ENCODE assay signal across 1 fruit fly cellular context in genomic region chrX:14923277-14924019, dm6.
TF ChIP-seq lines count a peak whose summit lies in the region.

CG9503 (minus strand) TSS chrX:14923493.

TF ChIP-seq in whole organism, embryonic, 481 proteins besides CTCF, POLR2A, EP300 and RAD21 (continued from another document):
- TF ChIP-seq CG1233 (GFP tag; optimal IDR thresholded peaks at IDR 0.05; lab: Kevin White, UChicago) = no peak
- TF ChIP-seq Jarid2 (GFP tag; optimal IDR thresholded peaks at IDR 0.05; lab: Kevin White, UChicago) = peak; percentile 67
- no peak for TF ChIP-seq CG18262 (tag; optimal IDR thresholded peaks at IDR 0.05; lab: Kevin White, UChicago)
- TF ChIP-seq Blimp-1 (GFP tag; optimal IDR thresholded peaks at IDR 0.05; lab: Kevin White, UChicago) = peak; percentile 74
- TF ChIP-seq ara (GFP tag; IDR thresholded peaks at IDR 0.05; lab: Robert Waterston, UW) = no peak
- no peak for TF ChIP-seq CG9797 (GFP tag; optimal IDR thresholded peaks at IDR 0.05; lab: Kevin White, UChicago)
- TF ChIP-seq CG30020 (tag; optimal IDR thresholded peaks at IDR 0.05; lab: Kevin White, UChicago) = no peak
- no peak for TF ChIP-seq maf-S (GFP tag; optimal IDR thresholded peaks at IDR 0.05; lab: Kevin White, UChicago)
- TF ChIP-seq CG10366 (GFP tag; IDR thresholded peaks at IDR 0.05; lab: Robert Waterston, UW) = no peak
- TF ChIP-seq CG4854 (GFP tag; optimal IDR thresholded peaks at IDR 0.05; lab: Kevin White, UChicago) = no peak
- TF ChIP-seq CG10274 (GFP tag; optimal IDR thresholded peaks at IDR 0.05; lab: Kevin White, UChicago) = no peak
- peak in 1 of 2 experiments; percentile 50 for TF ChIP-seq Trl (optimal IDR thresholded peaks at IDR 0.05; lab: Kevin White, UChicago)
- no peak for TF ChIP-seq Trl (GFP tag; optimal IDR thresholded peaks at IDR 0.05; lab: Kevin White, UChicago)
- TF ChIP-seq trem (tag; optimal IDR thresholded peaks at IDR 0.05; lab: Kevin White, UChicago) = no peak
- TF ChIP-seq CG10267 (tag; optimal IDR thresholded peaks at IDR 0.05; lab: Kevin White, UChicago) = no peak
- no peak for TF ChIP-seq CG12219 (GFP tag; optimal IDR thresholded peaks at IDR 0.05; lab: Kevin White, UChicago)
- TF ChIP-seq stwl (tag; optimal IDR thresholded peaks at IDR 0.05; lab: Kevin White, UChicago) = no peak
- no peak for TF ChIP-seq Dek (tag; optimal IDR thresholded peaks at IDR 0.05; lab: Kevin White, UChicago)
- no peak for TF ChIP-seq Usf (GFP tag; optimal IDR thresholded peaks at IDR 0.05; lab: Kevin White, UChicago)
- TF ChIP-seq CG10565 (GFP tag; optimal IDR thresholded peaks at IDR 0.05; lab: Kevin White, UChicago) = no peak
- TF ChIP-seq ase (GFP tag; IDR thresholded peaks at IDR 0.05; lab: Robert Waterston, UW) = no peak
- TF ChIP-seq CG7786 (GFP tag; optimal IDR thresholded peaks at IDR 0.05; lab: Kevin White, UChicago) = no peak
- no peak for TF ChIP-seq CG3407 (GFP tag; optimal IDR thresholded peaks at IDR 0.05; lab: Kevin White, UChicago)
- TF ChIP-seq Opbp (GFP tag; IDR thresholded peaks at IDR 0.05; lab: Robert Waterston, UW; ENCODE audit: partially characterized antibody) = no peak
- TF ChIP-seq CG6791 (GFP tag; IDR thresholded peaks at IDR 0.05; lab: Robert Waterston, UW; ENCODE audit: partially characterized antibody) = no peak
- TF ChIP-seq Meics (GFP tag; optimal IDR thresholded peaks at IDR 0.05; lab: Kevin White, UChicago) = peak; percentile 67
- no peak for TF ChIP-seq CG15479 (GFP tag; optimal IDR thresholded peaks at IDR 0.05; lab: Kevin White, UChicago)
- TF ChIP-seq jumu (GFP tag; optimal IDR thresholded peaks at IDR 0.05; lab: Kevin White, UChicago) = no peak
- TF ChIP-seq seq (GFP tag; IDR thresholded peaks at IDR 0.05; lab: Robert Waterston, UW) = no peak
- TF ChIP-seq CG8388 (GFP tag; optimal IDR thresholded peaks at IDR 0.05; lab: Kevin White, UChicago) = peak; percentile 70
- TF ChIP-seq CG15011 (GFP tag; optimal IDR thresholded peaks at IDR 0.05; lab: Kevin White, UChicago) = no peak
- TF ChIP-seq zen (tag; optimal IDR thresholded peaks at IDR 0.05; lab: Kevin White, UChicago) = no peak
- no peak for TF ChIP-seq slbo (GFP tag; IDR thresholded peaks at IDR 0.05; lab: Robert Waterston, UW)
- no peak for TF ChIP-seq bcd (GFP tag; optimal IDR thresholded peaks at IDR 0.05; lab: Kevin White, UChicago)
- TF ChIP-seq knrl (GFP tag; IDR thresholded peaks at IDR 0.05; lab: Robert Waterston, UW; ENCODE audit: partially characterized antibody) = 0 out of 3 replicates have a peak, but pooled peaks have one; percentile 8
- TF ChIP-seq mirr (GFP tag; optimal IDR thresholded peaks at IDR 0.05; lab: Kevin White, UChicago) = no peak
- no peak for TF ChIP-seq Mrtf (GFP tag; IDR thresholded peaks at IDR 0.05; lab: Robert Waterston, UW)
- TF ChIP-seq kni (GFP tag; optimal IDR thresholded peaks at IDR 0.05; lab: Kevin White, UChicago) = peak; percentile 60
- TF ChIP-seq tup (GFP tag; optimal IDR thresholded peaks at IDR 0.05; lab: Kevin White, UChicago) = no peak
- no peak for TF ChIP-seq CG32532 (GFP tag; IDR thresholded peaks at IDR 0.05; lab: Robert Waterston, UW)
- TF ChIP-seq Med (GFP tag; lab: Kevin White, UChicago) = peak; percentile 5
- no peak for TF ChIP-seq CG13424 (tag; optimal IDR thresholded peaks at IDR 0.05; lab: Kevin White, UChicago)
- no peak for TF ChIP-seq Stat92E (GFP tag; optimal IDR thresholded peaks at IDR 0.05; lab: Kevin White, UChicago)
- no peak for TF ChIP-seq CG31388 (GFP tag; optimal IDR thresholded peaks at IDR 0.05; lab: Kevin White, UChicago)
- no peak for TF ChIP-seq CG4404 (GFP tag; IDR thresholded peaks at IDR 0.05; lab: Robert Waterston, UW)
